Fruit fly (Drosophila melanogaster) whole organism, adult: ENCODE results near the gene Adsl.

ENCODE experiments used
- CG11617 ChIP-seq: fragments of 200-800 bp; sonication (Bioruptor generic); optimal IDR thresholded peaks from 2 replicates; lab custom pipeline; 2017; ENCODE audit warnings: mild to moderate bottlenecking, missing biosample characterization, missing genetic modification reagents, missing genetic modification characterization
- CG12768 ChIP-seq: fragments of 200-800 bp; sonication (Bioruptor generic); optimal IDR thresholded peaks from 2 replicates; lab custom pipeline; 2017; ENCODE audit warnings: missing biosample characterization, missing genetic modification characterization, mild to moderate bottlenecking, moderate library complexity, missing genetic modification reagents
- CG14711 ChIP-seq: fragments of 200-800 bp; sonication (Bioruptor generic); optimal IDR thresholded peaks from 2 replicates; lab custom pipeline; 2018; ENCODE audit warnings: missing biosample characterization, mild to moderate bottlenecking, missing genetic modification characterization, moderate library complexity
- CG1620 ChIP-seq: fragments of 200-800 bp; sonication (Bioruptor generic); optimal IDR thresholded peaks from 2 replicates; lab custom pipeline; 2016; ENCODE audit warnings: missing biosample characterization, missing genetic modification characterization
- CG33017 ChIP-seq: fragments of 200-800 bp; sonication (Bioruptor generic); optimal IDR thresholded peaks from 2 replicates; lab custom pipeline; 2018; ENCODE audit warnings: missing biosample characterization, mild to moderate bottlenecking, missing genetic modification characterization, moderate library complexity
- CG5204 ChIP-seq: fragments of 200-800 bp; sonication (Bioruptor generic); optimal IDR thresholded peaks from 2 replicates; lab custom pipeline; 2016; ENCODE audit warnings: missing biosample characterization, missing genetic modification characterization
- CG7045 ChIP-seq: fragments of 200-800 bp; sonication (Bioruptor generic); optimal IDR thresholded peaks from 2 replicates; lab custom pipeline; 2017; ENCODE audit warnings: missing biosample characterization, mild to moderate bottlenecking, missing genetic modification characterization
- CG7101 ChIP-seq: fragments of 200-800 bp; sonication (Bioruptor generic); optimal IDR thresholded peaks from 2 replicates; lab custom pipeline; 2018; ENCODE audit warnings: missing biosample characterization, mild to moderate bottlenecking, missing genetic modification characterization, moderate library complexity
- Clk ChIP-seq: fragments of 200-800 bp; sonication (Bioruptor generic); optimal IDR thresholded peaks from 2 replicates; lab custom pipeline; 2017; ENCODE audit warnings: missing biosample characterization, missing genetic modification characterization
- Crg-1 ChIP-seq: fragments of 200-800 bp; sonication (Bioruptor generic); optimal IDR thresholded peaks from 2 replicates; lab custom pipeline; 2016; ENCODE audit warnings: missing biosample characterization, missing genetic modification characterization
- Hr96 ChIP-seq: fragments of 200-800 bp; sonication (Bioruptor generic); optimal IDR thresholded peaks from 2 replicates; lab custom pipeline; 2016; ENCODE audit warnings: missing biosample characterization, missing genetic modification characterization
- Mnt ChIP-seq: fragments of 200-800 bp; sonication (Bioruptor generic); optimal IDR thresholded peaks from 2 replicates; lab custom pipeline; 2016; ENCODE audit warnings: missing biosample characterization, mild to moderate bottlenecking, missing genetic modification characterization
- bab1 ChIP-seq: fragments of 200-800 bp; sonication (Bioruptor generic); optimal IDR thresholded peaks from 3 replicates; lab custom pipeline; 2019; ENCODE audit warnings: missing biosample characterization, mild to moderate bottlenecking, missing genetic modification characterization, moderate library complexity
- cic ChIP-seq: fragments of 200-800 bp; sonication (Bioruptor generic); optimal IDR thresholded peaks from 2 replicates; lab custom pipeline; 2017; ENCODE audit warnings: missing biosample characterization, mild to moderate bottlenecking, missing genetic modification characterization, moderate library complexity
- cnc ChIP-seq, 2 experiments: fragments of >200 bp; optimal IDR thresholded peaks; 2 replicates each; lab custom pipeline; 2017
- kay ChIP-seq: fragments of 200-800 bp; sonication (Bioruptor generic); peaks from one replicate; lab custom pipeline; 2016; ENCODE audit warnings: missing biosample characterization, missing genetic modification characterization, borderline replicate concordance
- ovo ChIP-seq: fragments of 200-800 bp; sonication (Bioruptor generic); optimal IDR thresholded peaks from 2 replicates; lab custom pipeline; 2016; ENCODE audit warnings: missing biosample characterization, missing genetic modification characterization
- pad ChIP-seq: fragments of 200-800 bp; sonication (Bioruptor generic); optimal IDR thresholded peaks from 3 replicates; lab custom pipeline; 2017; ENCODE audit warnings: missing biosample characterization, missing genetic modification characterization, mild to moderate bottlenecking, moderate library complexity, missing genetic modification reagents
- tj ChIP-seq: fragments of 200-800 bp; sonication (Bioruptor generic); optimal IDR thresholded peaks from 3 replicates; lab custom pipeline; 2017; ENCODE audit warnings: missing biosample characterization, mild to moderate bottlenecking, missing genetic modification characterization, moderate library complexity
- toe ChIP-seq: fragments of 200-800 bp; sonication (Bioruptor generic); optimal IDR thresholded peaks from 2 replicates; lab custom pipeline; 2016; ENCODE audit warnings: missing biosample characterization, missing genetic modification characterization

The Adsl gene

dm6 chr3R:17048867-17049266 is 27.9 kb upstream of the Adsl start:
- TF ChIP-seq Hr96 (GFP tag; lab: Kevin White, UChicago) (no peak), CG11617 (GFP tag; lab: Kevin White, UChicago) (no peak), Clk (GFP tag; lab: Kevin White, UChicago) (no peak), bab1 (GFP tag; lab: Kevin White, UChicago) (no peak), tj (no peak), CG1620 (GFP tag; lab: Kevin White, UChicago) (no peak), toe (GFP tag; lab: Kevin White, UChicago) (no peak), CG33017 (tag; lab: Kevin White, UChicago) (no peak), CG7045 (no peak), CG5204 (GFP tag; lab: Kevin White, UChicago) (no peak), Mnt (GFP tag; lab: Kevin White, UChicago) (no peak), cnc (optimal IDR thresholded peaks at IDR 0.05; lab: Kevin White, UChicago) (no peak), ovo (GFP tag; lab: Kevin White, UChicago) (no peak), cic (no peak), pad (GFP tag; lab: Kevin White, UChicago) (no peak)

dm6 chr3R:17043570-17043923 is 22.6 kb upstream of the Adsl start:
- TF ChIP-seq toe (GFP tag; lab: Kevin White, UChicago) (no peak), CG14711 (no peak), CG7045 (no peak), ovo (GFP tag; lab: Kevin White, UChicago) (no peak), Hr96 (GFP tag; lab: Kevin White, UChicago) (no peak), pad (GFP tag; lab: Kevin White, UChicago) (no peak), CG12768 (no peak), cic (no peak), CG11617 (GFP tag; lab: Kevin White, UChicago) (no peak), CG7101 (no peak), Mnt (GFP tag; lab: Kevin White, UChicago) (no peak)

- TF ChIP-seq Clk (GFP tag; lab: Kevin White, UChicago), result no peak
- TF ChIP-seq CG12768, result no peak
- no peak for TF ChIP-seq toe (GFP tag; lab: Kevin White, UChicago)
- TF ChIP-seq CG5204 (GFP tag; lab: Kevin White, UChicago), result peak; percentile 50
- peak; percentile 41 for TF ChIP-seq CG1620 (GFP tag; lab: Kevin White, UChicago)
- TF ChIP-seq tj, result peak; percentile 95
- no peak for TF ChIP-seq CG7101
- TF ChIP-seq cic, result no peak
- peak; percentile 2 for TF ChIP-seq CG14711
- peak; percentile 31 for TF ChIP-seq pad (GFP tag; lab: Kevin White, UChicago)
- no peak for TF ChIP-seq bab1 (GFP tag; lab: Kevin White, UChicago)
- peak; percentile 11 for TF ChIP-seq Crg-1 (GFP tag; lab: Kevin White, UChicago)
- no peak for TF ChIP-seq Hr96 (GFP tag; lab: Kevin White, UChicago)
- TF ChIP-seq Mnt (GFP tag; lab: Kevin White, UChicago), result peak; percentile 17
- no peak for TF ChIP-seq cnc (optimal IDR thresholded peaks at IDR 0.05; lab: Kevin White, UChicago)
- no peak for TF ChIP-seq CG7045
- no peak for TF ChIP-seq ovo (GFP tag; lab: Kevin White, UChicago)
- no peak for TF ChIP-seq CG33017 (tag; lab: Kevin White, UChicago)
- peak; percentile 38 for TF ChIP-seq kay
- peak; percentile 38 for TF ChIP-seq CG11617 (GFP tag; lab: Kevin White, UChicago)
These were observed 22.1 kb upstream of the Adsl start, which contains the start of the genes bdwf and Patr-1 for dm6 chr3R:17042838-17043569. Gene bdwf, minus strand, starts transcription at chr3R:17043136. Gene Patr-1, plus strand, starts transcription at chr3R:17043564.

- TF ChIP-seq toe (GFP tag; lab: Kevin White, UChicago), result peak; percentile 19
- TF ChIP-seq ovo (GFP tag; lab: Kevin White, UChicago), result no peak
- no peak for TF ChIP-seq Hr96 (GFP tag; lab: Kevin White, UChicago)
- peak; percentile 2 for TF ChIP-seq bab1 (GFP tag; lab: Kevin White, UChicago)
- TF ChIP-seq tj, result peak; percentile 2
- TF ChIP-seq cic, result no peak
- no peak for TF ChIP-seq CG1620 (GFP tag; lab: Kevin White, UChicago)
- TF ChIP-seq Clk (GFP tag; lab: Kevin White, UChicago), result no peak
- TF ChIP-seq kay, result no peak
- peak; percentile 48 for TF ChIP-seq Mnt (GFP tag; lab: Kevin White, UChicago)
These were observed 19.3 kb upstream of the Adsl start, which contains the start of the genes CG18213 and Trm7-32 for dm6 chr3R:17039993-17040807. Gene CG18213, minus strand, starts transcription at chr3R:17040203. Gene Trm7-32, plus strand, starts transcription at chr3R:17040682.

- TF ChIP-seq CG14711 (no peak), Hr96 (GFP tag; lab: Kevin White, UChicago) (no peak), CG33017 (tag; lab: Kevin White, UChicago) (no peak), cnc (optimal IDR thresholded peaks at IDR 0.05; lab: Kevin White, UChicago) (no peak), cic (no peak), CG7045 (no peak), Crg-1 (GFP tag; lab: Kevin White, UChicago) (no peak), CG5204 (GFP tag; lab: Kevin White, UChicago) (no peak), bab1 (GFP tag; lab: Kevin White, UChicago) (no peak), ovo (GFP tag; lab: Kevin White, UChicago) (no peak), Mnt (GFP tag; lab: Kevin White, UChicago) (no peak)
These were observed 15.0 kb upstream of the Adsl start, which contains the start of gene CG4009 for dm6 chr3R:17035945-17036344. Gene CG4009, minus strand, starts transcription at chr3R:17036045.
